Fruit fly (Drosophila melanogaster) S2 (cell line): ENCODE results near the gene Dd.

Source experiments
- CG8478 ChIP-seq: fragments of >200 bp; optimal IDR thresholded peaks from 2 replicates; lab custom pipeline; 2018
- CTCF ChIP-seq, 2 experiments: fragments of >200 bp; optimal IDR thresholded peaks; 2 replicates each; lab custom pipeline; 2018

- TF ChIP-seq CTCF (optimal IDR thresholded peaks at IDR 0.05; lab: Kevin White, UChicago) (no peak), CG8478 (lab: Kevin White, UChicago) (no peak)
These were observed 38.8 kb downstream of the Dd start, which contains the start of gene CG1494 for dm6 chrX:21285001-21285400.
